Fruit fly (Drosophila melanogaster): Measurements from ENCODE around the gene CG13895.

CG13895 gene

dm6 chr3L:733845-734697 is 26.1 kb upstream of the CG13895 start (continued):
- TF ChIP-seq tll (GFP tag; optimal IDR thresholded peaks at IDR 0.05), result no peak
- TF ChIP-seq sug (tag; optimal IDR thresholded peaks at IDR 0.05), result no peak
- TF ChIP-seq CG13424 (tag; optimal IDR thresholded peaks at IDR 0.05), result peak; percentile 20
- TF ChIP-seq CG13287 (GFP tag; IDR thresholded peaks at IDR 0.05; ENCODE audit: partially characterized antibody), result no peak
- peak; percentile 43 for TF ChIP-seq ATbp (GFP tag; optimal IDR thresholded peaks at IDR 0.05)
- no peak for TF ChIP-seq Mes4 (GFP tag; optimal IDR thresholded peaks at IDR 0.05)
- no peak for TF ChIP-seq yki (optimal IDR thresholded peaks at IDR 0.05)
- TF ChIP-seq tna (GFP tag; IDR thresholded peaks at IDR 0.05; ENCODE audit: partially characterized antibody), result no peak
- no peak for TF ChIP-seq CG13624 (GFP tag; optimal IDR thresholded peaks at IDR 0.05)
- TF ChIP-seq NC2β (GFP tag; optimal IDR thresholded peaks at IDR 0.05), result no peak
- no peak for TF ChIP-seq CG32772 (GFP tag; IDR thresholded peaks at IDR 0.05)
- no peak for TF ChIP-seq CG10431 (GFP tag; optimal IDR thresholded peaks at IDR 0.05)
- TF ChIP-seq CG4328 (GFP tag; optimal IDR thresholded peaks at IDR 0.05), result no peak
- no peak for TF ChIP-seq CG3407 (GFP tag; optimal IDR thresholded peaks at IDR 0.05)
- TF ChIP-seq sc (optimal IDR thresholded peaks at IDR 0.05), result no peak
- TF ChIP-seq sc (GFP tag; optimal IDR thresholded peaks at IDR 0.05), result no peak
- TF ChIP-seq gt (GFP tag; IDR thresholded peaks at IDR 0.05), result no peak
- no peak for TF ChIP-seq CrebB (tag; optimal IDR thresholded peaks at IDR 0.05)
- TF ChIP-seq C15 (GFP tag; IDR thresholded peaks at IDR 0.05), result no peak
- TF ChIP-seq CG4424 (GFP tag; optimal IDR thresholded peaks at IDR 0.05), result peak; percentile 50
- no peak for TF ChIP-seq CG17829 (tag; optimal IDR thresholded peaks at IDR 0.05)
- no peak for TF ChIP-seq CG2116 (GFP tag; optimal IDR thresholded peaks at IDR 0.05)
- no peak for TF ChIP-seq CG15514 (GFP tag; optimal IDR thresholded peaks at IDR 0.05)
- TF ChIP-seq gem (tag; optimal IDR thresholded peaks at IDR 0.05), result peak; percentile 65
- TF ChIP-seq dysf (GFP tag; IDR thresholded peaks at IDR 0.05), result peak; percentile 43; the same call in 1 of the 3 replicates
- TF ChIP-seq Meics (GFP tag; optimal IDR thresholded peaks at IDR 0.05), result peak; percentile 45
- peak; percentile 11 for TF ChIP-seq CG17359 (tag; optimal IDR thresholded peaks at IDR 0.05)
- peak; percentile 15 for TF ChIP-seq ind (GFP tag; optimal IDR thresholded peaks at IDR 0.05)
- TF ChIP-seq pfk (GFP tag; optimal IDR thresholded peaks at IDR 0.05), result no peak
- no peak for TF ChIP-seq nerfin-2 (GFP tag; IDR thresholded peaks at IDR 0.05; ENCODE audit: partially characterized antibody)
- TF ChIP-seq Sox102F (GFP tag; optimal IDR thresholded peaks at IDR 0.05), result peak; percentile 43
- peak; percentile 21 for TF ChIP-seq CG8924 (tag; optimal IDR thresholded peaks at IDR 0.05)
- TF ChIP-seq CG17361 (GFP tag; IDR thresholded peaks at IDR 0.05), result peak; percentile 71
- no peak for TF ChIP-seq CG31388 (GFP tag; optimal IDR thresholded peaks at IDR 0.05)
- TF ChIP-seq emc (GFP tag; optimal IDR thresholded peaks at IDR 0.05), result no peak
- peak; percentile 21 for TF ChIP-seq dmrt11E (tag; optimal IDR thresholded peaks at IDR 0.05)
- TF ChIP-seq CG13894 (tag; optimal IDR thresholded peaks at IDR 0.05), result peak; percentile 67
- TF ChIP-seq dmrt99B (tag; optimal IDR thresholded peaks at IDR 0.05), result peak; percentile 37
- no peak for TF ChIP-seq B-H2 (GFP tag; optimal IDR thresholded peaks at IDR 0.05)
- no peak for TF ChIP-seq knrl (GFP tag; IDR thresholded peaks at IDR 0.05; ENCODE audit: partially characterized antibody)
- TF ChIP-seq Deaf1 (tag; optimal IDR thresholded peaks at IDR 0.05), result no peak
- TF ChIP-seq MESR4 (GFP tag; optimal IDR thresholded peaks at IDR 0.05), result no peak
- peak; percentile 32 for TF ChIP-seq CG10209 (GFP tag; optimal IDR thresholded peaks at IDR 0.05)
- peak; percentile 25 for TF ChIP-seq D (optimal IDR thresholded peaks at IDR 0.05)
- TF ChIP-seq D (GFP tag; optimal IDR thresholded peaks at IDR 0.05), result peak; percentile 27
- TF ChIP-seq Med (GFP tag), result peak; percentile 71
- TF ChIP-seq dati (GFP tag; IDR thresholded peaks at IDR 0.05), result no peak
- no peak for TF ChIP-seq E2f2 (GFP tag; IDR thresholded peaks at IDR 0.05)
- TF ChIP-seq kni (GFP tag; optimal IDR thresholded peaks at IDR 0.05), result peak; percentile 35

Measured in whole organism, embryonic.